Worm (Caenorhabditis elegans): ENCODE results near the gene C47E12.12.

C47E12.12 gene

DNA sequence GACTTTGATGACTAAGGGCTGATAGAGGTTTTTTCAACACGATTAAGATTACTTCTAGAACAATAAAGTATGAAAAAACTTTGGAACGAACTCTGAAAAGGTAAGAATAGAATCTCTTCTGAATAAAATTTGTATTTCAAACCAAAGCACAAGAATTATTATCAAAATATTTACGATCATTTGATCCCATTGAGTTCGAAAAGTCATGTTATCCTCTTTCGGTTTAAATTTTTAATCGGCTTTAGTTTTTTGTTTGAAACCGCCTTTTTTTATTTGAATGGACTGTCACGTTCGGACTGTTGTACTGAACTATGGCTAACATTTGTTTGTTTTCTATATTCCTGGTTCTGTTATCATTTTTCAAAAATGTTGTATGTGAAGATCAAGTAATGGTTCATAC is 1.9 kb upstream of the C47E12.12 start, which contains the start of gene C47E12.9:
Gene C47E12.9, plus strand, starts transcription at position 301 of the 400 bp plus-strand sequence.
- no peak for TF ChIP-seq nhr-237 (tag; optimal IDR thresholded peaks at IDR 0.05)
- TF ChIP-seq mab-5 (tag; optimal IDR thresholded peaks at IDR 0.05) = no peak
- TF ChIP-seq lin-13 (tag; optimal IDR thresholded peaks at IDR 0.05) = no peak
- TF ChIP-seq snpc-4 (tag; optimal IDR thresholded peaks at IDR 0.05) = no peak
- no peak for TF ChIP-seq mls-2 (tag; optimal IDR thresholded peaks at IDR 0.05)
- TF ChIP-seq sem-2 (GFP tag; optimal IDR thresholded peaks at IDR 0.05) = no peak
- no peak for TF ChIP-seq tbx-8 (GFP tag; optimal IDR thresholded peaks at IDR 0.05)
- TF ChIP-seq flh-1 (GFP tag; optimal IDR thresholded peaks at IDR 0.05) = no peak
- TF ChIP-seq unc-120 (tag; optimal IDR thresholded peaks at IDR 0.05; ENCODE audit: poor library complexity, severe bottlenecking) = no peak
- no peak for TF ChIP-seq blmp-1 (tag; optimal IDR thresholded peaks at IDR 0.05)

DNA sequence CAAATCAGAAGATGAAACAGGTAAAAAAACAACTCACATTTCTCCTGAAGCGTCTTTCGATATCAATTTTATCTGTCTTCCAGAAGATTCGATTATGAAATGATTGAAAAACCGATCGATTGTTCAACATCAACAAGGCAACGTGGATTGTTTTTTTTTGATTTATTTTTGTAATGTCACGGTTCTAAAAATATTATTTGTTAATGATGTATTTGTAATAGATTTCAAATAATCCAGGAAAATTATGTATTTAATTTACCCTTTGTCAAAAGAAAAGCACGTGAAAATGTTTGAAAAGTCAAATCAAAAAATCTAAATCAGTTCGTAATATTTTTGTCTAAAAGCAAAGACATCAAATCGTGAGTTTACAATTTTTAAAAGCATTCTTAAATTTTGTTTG is 3.4 kb downstream of the C47E12.12 start, which contains the start of the genes kin-5 and C47E12.11:
Gene kin-5, minus strand, starts transcription at position 101 of the 400 bp plus-strand sequence.
Gene C47E12.11, plus strand, starts transcription at position 320 of the 400 bp plus-strand sequence.
- TF ChIP-seq unc-62 (GFP tag; optimal IDR thresholded peaks at IDR 0.05) = no peak
- TF ChIP-seq ceh-39 (tag; optimal IDR thresholded peaks at IDR 0.05) = no peak
- TF ChIP-seq snpc-4 (tag; optimal IDR thresholded peaks at IDR 0.05) = no peak
- no peak for TF ChIP-seq mep-1 (tag; optimal IDR thresholded peaks at IDR 0.05)
- TF ChIP-seq bed-3 (GFP tag; optimal IDR thresholded peaks at IDR 0.05) = no peak

DNA sequence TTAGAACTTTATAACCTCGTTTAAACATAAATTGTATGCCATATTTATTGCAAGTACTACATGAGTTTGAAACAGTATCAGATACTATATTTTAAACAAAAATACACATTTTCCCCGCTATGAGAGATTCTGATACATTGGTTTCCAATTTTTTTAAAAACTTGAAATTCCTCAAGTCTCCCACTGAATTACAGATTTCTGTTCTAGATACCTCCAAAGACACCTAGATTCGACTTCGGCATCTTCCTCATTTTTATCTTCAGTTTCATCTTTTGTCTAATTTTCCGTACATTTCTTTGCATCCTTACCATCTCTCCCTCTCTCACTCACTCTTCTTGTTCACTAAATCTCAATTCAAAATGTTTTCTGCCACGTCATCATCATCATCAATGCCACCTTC is 8.6 kb downstream of the C47E12.12 start, which contains the start of gene T13H10.2:
Gene T13H10.2, plus strand, starts transcription at position 301 of the 400 bp plus-strand sequence.
- TF ChIP-seq pha-4 (tag; optimal IDR thresholded peaks at IDR 0.05) = no peak
- TF ChIP-seq mab-5 (tag; optimal IDR thresholded peaks at IDR 0.05) = no peak
- no peak for TF ChIP-seq cnd-1 (tag; optimal IDR thresholded peaks at IDR 0.05)
- TF ChIP-seq blmp-1 (tag; optimal IDR thresholded peaks at IDR 0.05) = no peak

DNA sequence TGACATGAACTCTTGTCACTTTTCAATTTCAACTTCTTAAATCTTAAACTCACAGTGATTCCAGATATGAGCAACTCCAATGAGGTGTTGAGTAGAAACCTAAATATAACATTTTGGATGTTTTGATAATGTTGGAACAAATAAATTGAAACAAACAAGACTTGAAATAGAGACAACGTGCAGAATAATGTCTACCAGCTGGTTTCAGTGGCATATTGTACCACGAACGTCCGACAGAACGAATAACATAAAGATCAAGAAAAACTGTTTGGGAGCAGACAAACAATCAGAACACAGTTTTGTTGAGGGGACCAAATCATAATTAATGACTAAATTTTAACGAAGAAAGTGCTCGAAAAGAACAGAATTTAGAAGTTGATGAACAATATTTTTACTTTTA is 19.2 kb downstream of the C47E12.12 start, which contains the start of gene gon-1:
Gene gon-1, minus strand, starts transcription at position 101 of the 400 bp plus-strand sequence.
- no peak for TF ChIP-seq elt-1 (tag; optimal IDR thresholded peaks at IDR 0.05; ENCODE audit: borderline replicate concordance, insufficient read depth)
- TF ChIP-seq unc-120 (tag; optimal IDR thresholded peaks at IDR 0.05; ENCODE audit: poor library complexity, severe bottlenecking) = no peak
- no peak for TF ChIP-seq tbx-8 (GFP tag; optimal IDR thresholded peaks at IDR 0.05)
- TF ChIP-seq mab-5 (tag; optimal IDR thresholded peaks at IDR 0.05) = no peak
- no peak for TF ChIP-seq nhr-28 (tag; optimal IDR thresholded peaks at IDR 0.05)
- TF ChIP-seq ztf-11 (tag; optimal IDR thresholded peaks at IDR 0.05) = no peak
- no peak for TF ChIP-seq sptf-1 (tag; optimal IDR thresholded peaks at IDR 0.05)
- no peak for TF ChIP-seq nhr-76 (tag; optimal IDR thresholded peaks at IDR 0.05)
- TF ChIP-seq M03D4.4 (tag; optimal IDR thresholded peaks at IDR 0.05) = no peak
- TF ChIP-seq ceh-83 (GFP tag; optimal IDR thresholded peaks at IDR 0.05) = no peak
- no peak for TF ChIP-seq zip-8 (tag; optimal IDR thresholded peaks at IDR 0.05)
- TF ChIP-seq mep-1 (tag; optimal IDR thresholded peaks at IDR 0.05) = no peak
- no peak for TF ChIP-seq ceh-43 (GFP tag; optimal IDR thresholded peaks at IDR 0.05)

DNA sequence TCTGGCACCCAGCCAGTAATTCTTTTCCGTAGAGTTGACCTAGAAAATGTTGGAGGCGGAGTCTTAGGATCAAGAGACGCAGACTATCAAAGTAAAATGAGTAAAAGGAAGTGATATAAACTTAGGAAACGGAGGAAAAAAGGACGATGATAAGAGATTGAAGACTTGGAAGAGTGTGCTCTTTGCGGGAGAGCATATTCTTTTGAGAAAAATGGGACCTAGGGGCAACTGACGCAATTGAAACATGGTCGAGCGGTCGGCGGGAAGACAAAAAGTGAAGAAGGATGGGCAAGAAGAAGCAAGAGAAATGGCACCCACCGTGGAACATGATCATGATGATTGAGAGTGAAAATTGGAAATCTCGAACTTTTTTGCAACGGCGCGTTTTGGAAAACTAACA is 24.5 kb downstream of the C47E12.12 start:
- TF ChIP-seq hlh-1 (tag; optimal IDR thresholded peaks at IDR 0.05) (peak; percentile 60), zip-8 (tag; optimal IDR thresholded peaks at IDR 0.05) (no peak), unc-120 (tag; optimal IDR thresholded peaks at IDR 0.05; ENCODE audit: poor library complexity, severe bottlenecking) (peak; percentile 10)

DNA sequence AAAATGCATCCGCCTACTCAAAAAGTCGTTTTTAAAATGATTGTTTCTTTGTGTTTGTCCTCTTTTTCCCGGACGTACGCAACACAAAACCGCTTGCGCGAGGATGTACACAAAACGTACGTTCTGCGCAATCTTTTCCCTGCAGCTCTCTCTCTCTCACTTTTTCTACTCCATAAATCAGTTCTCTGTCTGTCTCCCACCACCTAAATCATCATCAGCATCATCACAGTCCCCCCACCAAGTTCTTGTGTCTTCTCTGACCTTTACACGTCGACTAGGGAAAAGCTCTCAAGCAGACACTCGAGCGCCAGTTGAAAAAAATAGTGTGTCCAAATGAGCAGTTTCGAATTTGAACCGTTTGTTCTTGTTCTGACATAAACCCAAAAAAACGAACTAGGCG is 28.2 kb downstream of the C47E12.12 start:
- TF ChIP-seq pha-4 (tag; optimal IDR thresholded peaks at IDR 0.05) (no peak), drap-1 (GFP tag; optimal IDR thresholded peaks at IDR 0.05) (no peak)

DNA sequence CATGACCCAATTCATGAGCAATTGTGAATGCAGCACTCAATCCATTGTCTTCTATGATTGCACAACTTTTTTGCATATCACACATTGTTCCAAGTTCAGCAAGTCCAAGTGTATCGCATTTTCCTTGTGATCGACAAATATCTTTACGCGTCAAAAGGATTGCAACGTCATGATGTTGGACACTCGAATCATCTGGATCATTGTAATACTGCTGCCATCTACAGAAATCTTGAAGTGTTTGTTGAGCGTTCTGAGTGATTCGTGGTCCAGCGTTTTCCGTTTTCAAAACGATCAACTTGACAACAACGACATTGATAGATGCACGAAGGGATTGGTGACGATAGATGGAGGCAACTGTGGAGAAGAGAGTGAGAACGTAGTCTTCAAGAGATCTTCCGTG is 29.3 kb downstream of the C47E12.12 start:
- TF ChIP-seq bed-3 (GFP tag; optimal IDR thresholded peaks at IDR 0.05) (no peak), elt-1 (tag; optimal IDR thresholded peaks at IDR 0.05; ENCODE audit: borderline replicate concordance, insufficient read depth) (no peak), ham-2 (GFP tag; optimal IDR thresholded peaks at IDR 0.05) (no peak), mab-5 (tag; optimal IDR thresholded peaks at IDR 0.05) (no peak), nhr-12 (tag; optimal IDR thresholded peaks at IDR 0.05) (no peak), mep-1 (tag; optimal IDR thresholded peaks at IDR 0.05) (no peak), ztf-11 (tag; optimal IDR thresholded peaks at IDR 0.05) (no peak)

Data from whole organism, mixed stage, embryonic.